Worm (Caenorhabditis elegans): ENCODE results near the gene C34D4.10.

ce11 chrIV:7099377-7099776 lies 21.8 kb downstream of the C34D4.10 start:
- TF ChIP-seq set-16 (GFP tag; IDR thresholded peaks at IDR 0.05) (no peak), mdl-1 (tag; optimal IDR thresholded peaks at IDR 0.05) (no peak), nhr-11 (tag; optimal IDR thresholded peaks at IDR 0.05) (peak; percentile 37)

All from whole organism, L4 larva.